Worm (Caenorhabditis elegans) whole organism, L3 larva: ENCODE data around the gene str-238.

ENCODE experiments used
- aly-2 ChIP-seq: fragments of 150-350 bp; optimal IDR thresholded peaks from 2 replicates; lab custom pipeline; 2014; ENCODE audit warnings: missing biosample characterization, missing genetic modification characterization
- ceh-28 ChIP-seq: fragments of 150-350 bp; optimal IDR thresholded peaks from 2 replicates; lab custom pipeline; 2014; ENCODE audit warnings: missing biosample characterization, missing genetic modification reagents, missing genetic modification characterization
- ceh-82 ChIP-seq: fragments of 150-350 bp; optimal IDR thresholded peaks from 2 replicates; lab custom pipeline; 2014; ENCODE audit warnings: missing biosample characterization, missing genetic modification characterization
- elt-1 ChIP-seq: fragments of 150-350 bp; optimal IDR thresholded peaks from 2 replicates; lab custom pipeline; 2014; ENCODE audit warnings: missing biosample characterization, missing genetic modification characterization
- elt-2 ChIP-seq: sonication (generic microtip); optimal IDR thresholded peaks from 2 replicates; lab custom pipeline; 2016; ENCODE audit warnings: missing genetic modification reagents, mild to moderate bottlenecking, missing genetic modification characterization, missing compliant biosample characterization
- jun-1 ChIP-seq: fragments of 150-350 bp; optimal IDR thresholded peaks from 2 replicates; lab custom pipeline; 2014; ENCODE audit warnings: missing biosample characterization, missing genetic modification reagents, missing genetic modification characterization
- nhr-12 ChIP-seq: fragments of 150-350 bp; optimal IDR thresholded peaks from 2 replicates; lab custom pipeline; 2014; ENCODE audit warnings: missing biosample characterization, missing genetic modification characterization
- nhr-28 ChIP-seq: fragments of 150-350 bp; optimal IDR thresholded peaks from 2 replicates; lab custom pipeline; 2014; ENCODE audit warnings: missing biosample characterization, missing genetic modification characterization
- unc-39 ChIP-seq: sonication (generic microtip); optimal IDR thresholded peaks from 4 replicates; lab custom pipeline; 2017; ENCODE audit warnings: missing biosample characterization, missing genetic modification characterization
- ztf-11 ChIP-seq: fragments of 150-350 bp; optimal IDR thresholded peaks from 2 replicates; lab custom pipeline; 2014; ENCODE audit warnings: missing biosample characterization, missing genetic modification characterization

DNA sequence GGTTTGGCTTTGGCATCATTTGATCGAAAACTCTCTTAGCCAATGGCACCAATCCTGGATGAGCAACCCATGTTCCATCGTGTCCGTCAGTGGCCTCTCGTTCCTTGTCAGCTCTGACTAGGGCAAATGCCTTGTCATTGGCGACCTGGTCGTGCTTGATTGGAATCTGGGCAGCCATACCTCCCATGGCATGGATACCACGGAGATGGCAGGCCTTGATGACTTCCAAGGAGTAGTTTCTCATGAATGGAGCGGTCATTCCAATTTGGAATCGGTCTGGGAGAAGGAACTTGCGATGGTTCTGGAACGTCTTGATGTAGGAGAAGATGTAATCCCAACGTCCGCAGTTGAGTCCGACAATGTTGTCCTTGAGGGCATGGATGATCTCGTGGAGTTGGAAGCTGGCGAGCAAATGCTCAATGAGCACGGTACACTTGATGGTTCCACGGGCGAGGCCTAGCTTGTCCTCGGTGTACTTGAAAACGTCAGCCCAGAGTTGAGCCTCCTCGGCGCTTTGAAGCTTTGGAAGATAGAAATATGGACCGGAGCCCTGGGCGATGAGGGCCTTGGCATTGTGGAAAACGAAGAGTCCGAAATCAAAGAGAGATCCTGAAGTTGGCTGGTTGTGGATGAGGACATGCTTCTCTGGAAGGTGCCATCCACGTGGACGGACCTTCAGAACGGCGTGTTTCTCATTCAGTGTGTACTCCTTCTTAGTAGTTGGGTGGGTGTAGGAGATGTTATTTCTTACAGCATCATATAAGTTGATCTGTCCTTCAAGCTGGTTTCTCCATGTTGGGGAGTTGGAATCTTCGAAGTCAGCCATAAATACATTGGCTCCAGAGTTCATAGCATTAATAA is 39.7 kb upstream of the str-238 start:
- TF ChIP-seq elt-1 (tag; lab: Kevin White, UChicago) (no peak), nhr-28 (tag; lab: Kevin White, UChicago) (no peak), nhr-12 (no peak), ztf-11 (tag; lab: Kevin White, UChicago) (no peak), ceh-82 (no peak), aly-2 (no peak), elt-2 (tag; lab: Kevin White, UChicago) (no peak), unc-39 (no peak), ceh-28 (no peak), jun-1 (tag; lab: Kevin White, UChicago) (no peak)
